Worm (Caenorhabditis elegans): Measurements from ENCODE around the gene adt-1.

Gene adt-1

ce11 chrX:12691306-12691705, 12.7 kb downstream of the adt-1 start, which contains the start of gene ugt-50:
TSS of gene ugt-50 (plus strand) at chrX:12691573.
- TF ChIP-seq nhr-25 (tag; optimal IDR thresholded peaks at IDR 0.05) (peak; percentile 11), sma-9 (GFP tag; optimal IDR thresholded peaks at IDR 0.05) (peak; percentile 73), sma-9 (tag; optimal IDR thresholded peaks at IDR 0.05) (no peak), unc-55 (GFP tag; optimal IDR thresholded peaks at IDR 0.05) (peak; percentile 14), mdl-1 (tag; optimal IDR thresholded peaks at IDR 0.05) (no peak), sma-3 (GFP tag; optimal IDR thresholded peaks at IDR 0.05) (peak; percentile 29), lsy-2 (tag; optimal IDR thresholded peaks at IDR 0.05) (peak in 1 of 2 experiments; percentile 10), crh-2 (tag; optimal IDR thresholded peaks at IDR 0.05) (peak; percentile 65), nhr-129 (tag; optimal IDR thresholded peaks at IDR 0.05) (peak; percentile 99), fos-1 (tag; optimal IDR thresholded peaks at IDR 0.05) (peak; percentile 39), mab-5 (tag; optimal IDR thresholded peaks at IDR 0.05) (no peak), F13H6.1 (tag; optimal IDR thresholded peaks at IDR 0.05) (peak; percentile 16), nhr-10 (tag; optimal IDR thresholded peaks at IDR 0.05) (no peak)

DNA sequence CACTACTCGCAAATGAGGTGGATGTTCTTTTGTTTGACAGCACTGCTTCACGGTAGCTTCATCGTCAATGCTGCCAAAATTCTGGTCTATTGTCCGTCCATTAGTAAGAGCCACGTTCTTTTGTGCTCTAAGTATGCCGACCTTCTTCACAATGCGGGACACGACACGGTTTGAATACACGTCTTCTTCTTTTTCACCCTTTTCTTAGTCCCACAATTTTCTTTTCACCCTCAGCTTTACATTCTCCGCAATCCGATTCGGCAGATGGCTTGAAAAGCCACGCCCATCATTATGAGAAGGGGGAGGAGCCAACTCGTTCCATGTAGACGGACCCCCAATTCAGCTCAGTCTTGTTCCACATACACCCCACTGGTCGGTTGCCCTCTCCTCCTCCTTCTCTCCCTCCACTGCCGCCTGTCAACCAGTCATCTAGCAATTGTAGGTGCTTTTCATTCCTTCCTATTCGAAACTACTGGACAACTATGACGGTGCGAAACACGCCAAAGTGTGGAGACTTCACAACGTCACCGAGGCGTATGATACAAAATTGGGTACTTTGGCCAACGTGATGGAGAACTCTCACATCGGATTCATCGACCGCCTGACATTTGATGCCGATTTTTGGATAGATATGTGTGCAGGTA, 13.2 kb downstream of the adt-1 start:
- TF ChIP-seq nhr-237 (tag; optimal IDR thresholded peaks at IDR 0.05) (no peak), mdl-1 (tag; optimal IDR thresholded peaks at IDR 0.05) (no peak), nhr-129 (tag; optimal IDR thresholded peaks at IDR 0.05) (peak; percentile 20), ama-1 (optimal IDR thresholded peaks at IDR 0.05) (peak; percentile 83)

DNA sequence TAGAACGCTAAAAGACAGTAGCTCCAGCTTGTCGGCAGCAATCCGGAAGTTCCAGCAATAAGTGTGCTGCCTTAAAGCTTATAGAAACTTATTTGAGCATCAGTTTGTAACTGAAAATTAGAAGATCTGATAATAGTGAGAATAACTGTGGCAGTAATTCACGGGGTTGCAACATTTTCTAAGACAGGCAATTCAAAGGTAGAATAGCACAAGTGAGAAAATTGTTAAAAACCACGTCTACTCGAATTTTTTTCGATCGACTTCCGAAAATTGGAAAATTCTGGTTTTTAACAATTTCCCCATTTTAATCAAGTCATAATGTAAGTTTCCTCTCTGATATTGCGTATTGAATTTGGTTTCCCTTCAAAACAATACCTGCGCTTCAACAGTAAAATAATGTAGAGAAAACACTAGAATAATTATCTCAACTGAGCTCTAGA, 14.5 kb downstream of the adt-1 start:
- TF ChIP-seq sma-9 (GFP tag; optimal IDR thresholded peaks at IDR 0.05) (peak; percentile 21), sma-9 (tag; optimal IDR thresholded peaks at IDR 0.05) (no peak), lin-39 (tag; optimal IDR thresholded peaks at IDR 0.05) (no peak), crh-2 (tag; optimal IDR thresholded peaks at IDR 0.05) (peak; percentile 27), lin-13 (GFP tag; optimal IDR thresholded peaks at IDR 0.05) (peak; percentile 42), sma-3 (GFP tag; optimal IDR thresholded peaks at IDR 0.05) (no peak)

- TF ChIP-seq unc-62 (GFP tag; optimal IDR thresholded peaks at IDR 0.05) (no peak), nhr-25 (tag; optimal IDR thresholded peaks at IDR 0.05) (no peak), egl-27 (tag; optimal IDR thresholded peaks at IDR 0.05) (no peak), ztf-1 (GFP tag; conservative IDR thresholded peaks at IDR 0.05) (no peak), sma-3 (GFP tag; optimal IDR thresholded peaks at IDR 0.05) (no peak), dmd-4 (tag; optimal IDR thresholded peaks at IDR 0.05) (no peak)
These were observed 21.8 kb downstream of the adt-1 start, which contains the start of gene nhr-26 for ce11 chrX:12700456-12700855. TSS of gene nhr-26 (minus strand) at chrX:12700465.

ce11 chrX:12701963-12702362, 23.3 kb downstream of the adt-1 start, which contains the start of gene nhr-214:
TSS of gene nhr-214 (minus strand) at chrX:12702063.
- TF ChIP-seq egl-27 (tag; optimal IDR thresholded peaks at IDR 0.05) = no peak
- no peak for TF ChIP-seq lin-13 (GFP tag; optimal IDR thresholded peaks at IDR 0.05)
- no peak for TF ChIP-seq lin-39 (tag; optimal IDR thresholded peaks at IDR 0.05)
- no peak for TF ChIP-seq ZK546.5 (tag; optimal IDR thresholded peaks at IDR 0.05)
- TF ChIP-seq nhr-21 (tag; optimal IDR thresholded peaks at IDR 0.05) = no peak
- no peak for TF ChIP-seq ceh-82 (tag; optimal IDR thresholded peaks at IDR 0.05)
- TF ChIP-seq nhr-23 (tag; optimal IDR thresholded peaks at IDR 0.05) = no peak
- no peak for TF ChIP-seq mdl-1 (tag; optimal IDR thresholded peaks at IDR 0.05)
- no peak for TF ChIP-seq ztf-4 (tag; optimal IDR thresholded peaks at IDR 0.05)
- TF ChIP-seq nhr-237 (tag; optimal IDR thresholded peaks at IDR 0.05) = no peak
- no peak for TF ChIP-seq unc-62 (GFP tag; optimal IDR thresholded peaks at IDR 0.05)
- TF ChIP-seq skn-1 (tag; optimal IDR thresholded peaks at IDR 0.05) = no peak

ce11 chrX:12702713-12703112, 24.1 kb downstream of the adt-1 start:
- no peak for TF ChIP-seq sem-4 (tag; optimal IDR thresholded peaks at IDR 0.05)
- TF ChIP-seq mab-5 (tag; optimal IDR thresholded peaks at IDR 0.05) = no peak
- no peak for TF ChIP-seq elt-1 (tag; optimal IDR thresholded peaks at IDR 0.05)

ce11 chrX:12704721-12705120, 26.1 kb downstream of the adt-1 start, which contains the start of gene nhr-272:
TSS of gene nhr-272 (minus strand) at chrX:12704821.
- TF ChIP-seq nhr-77 (tag; optimal IDR thresholded peaks at IDR 0.05) (no peak), peb-1 (tag; optimal IDR thresholded peaks at IDR 0.05) (no peak), lin-13 (GFP tag; optimal IDR thresholded peaks at IDR 0.05) (no peak), ztf-4 (tag; optimal IDR thresholded peaks at IDR 0.05) (no peak), lsy-2 (tag; optimal IDR thresholded peaks at IDR 0.05) (no peak), dmd-4 (tag; optimal IDR thresholded peaks at IDR 0.05) (no peak), nhr-21 (tag; optimal IDR thresholded peaks at IDR 0.05) (no peak), nhr-25 (tag; optimal IDR thresholded peaks at IDR 0.05) (no peak), ztf-11 (tag; optimal IDR thresholded peaks at IDR 0.05) (no peak), nhr-129 (tag; optimal IDR thresholded peaks at IDR 0.05) (no peak), unc-39 (tag; optimal IDR thresholded peaks at IDR 0.05) (no peak), mbf-1 (tag; optimal IDR thresholded peaks at IDR 0.05) (no peak), sma-3 (GFP tag; optimal IDR thresholded peaks at IDR 0.05) (no peak), egl-27 (tag; optimal IDR thresholded peaks at IDR 0.05) (no peak), elt-3 (tag; optimal IDR thresholded peaks at IDR 0.05) (no peak), aly-2 (tag; optimal IDR thresholded peaks at IDR 0.05) (no peak), R02D3.7 (tag; optimal IDR thresholded peaks at IDR 0.05) (no peak), ZK546.5 (tag; optimal IDR thresholded peaks at IDR 0.05) (no peak), mdl-1 (tag; optimal IDR thresholded peaks at IDR 0.05) (no peak)
